Fruit fly (Drosophila melanogaster) whole organism, wandering third instar larva: ENCODE results near the gene ACXD.

Experiments
- CG32264 ChIP-seq: fragments of 200-800 bp; sonication (Bioruptor generic); optimal IDR thresholded peaks from 2 replicates; lab custom pipeline; 2016; ENCODE audit warnings: missing biosample characterization, missing genetic modification characterization
- CG9705 ChIP-seq: fragments of 200-800 bp; sonication (Bioruptor generic); optimal IDR thresholded peaks from 2 replicates; lab custom pipeline; 2018; ENCODE audit warnings: missing biosample characterization, mild to moderate bottlenecking, missing genetic modification characterization
- CrebA ChIP-seq: fragments of 200-800 bp; sonication (Bioruptor generic); optimal IDR thresholded peaks from 2 replicates; lab custom pipeline; 2016; ENCODE audit warnings: missing biosample characterization, mild to moderate bottlenecking, missing genetic modification characterization, borderline replicate concordance
- Dif ChIP-seq: fragments of 200-275, 200-300 bp; sonication (Bioruptor generic); optimal IDR thresholded peaks from 2 replicates; lab custom pipeline; 2018; ENCODE audit warnings: missing biosample characterization, missing genetic modification characterization; ENCODE audit not compliant: partially characterized antibody
- HLH106 ChIP-seq: fragments of 200-800 bp; optimal IDR thresholded peaks from 3 replicates; lab custom pipeline; 2019; ENCODE audit warnings: missing biosample characterization, mild to moderate bottlenecking, missing genetic modification characterization, moderate library complexity
- Hnf4 ChIP-seq: fragments of 200-800 bp; sonication (Bioruptor generic); optimal IDR thresholded peaks from 2 replicates; lab custom pipeline; 2016; ENCODE audit warnings: missing biosample characterization, mild to moderate bottlenecking, missing genetic modification characterization
- Hr78 ChIP-seq: fragments of >200 bp; optimal IDR thresholded peaks from 2 replicates; lab custom pipeline; 2017; ENCODE audit warnings: missing biosample characterization, missing genetic modification characterization
- Hr83 ChIP-seq: fragments of 200-300 bp; sonication (Bioruptor generic); optimal IDR thresholded peaks from 2 replicates; lab custom pipeline; 2016; ENCODE audit warnings: missing biosample characterization, mild to moderate bottlenecking, missing genetic modification characterization, moderate library complexity; ENCODE audit not compliant: poor library complexity, severe bottlenecking
- Jra ChIP-seq: sonication (Bioruptor generic); optimal IDR thresholded peaks from 2 replicates; lab custom pipeline; 2016; ENCODE audit warnings: missing biosample characterization, missing genetic modification characterization
- Mio ChIP-seq: sonication (Bioruptor generic); optimal IDR thresholded peaks from 2 replicates; lab custom pipeline; 2016; ENCODE audit warnings: missing biosample characterization, missing genetic modification characterization
- Myc ChIP-seq: fragments of >200 bp; optimal IDR thresholded peaks from 2 replicates; lab custom pipeline; 2017
- N ChIP-seq: fragments of >200 bp; optimal IDR thresholded peaks from 2 replicates; lab custom pipeline; 2018; ENCODE audit warnings: missing biosample characterization, missing external identifiers, missing genetic modification characterization
- OdsH ChIP-seq: fragments of 200-800 bp; sonication (Bioruptor generic); optimal IDR thresholded peaks from 2 replicates; lab custom pipeline; 2016; ENCODE audit warnings: missing biosample characterization, mild to moderate bottlenecking, missing genetic modification characterization
- Rel ChIP-seq, 2 experiments: fragments of 200-800 bp; sonication (Bioruptor generic) in 1 of 2; optimal IDR thresholded peaks; 2 replicates in 1 of 2; 3 replicates in 1 of 2; lab custom pipeline; 2016 to 2019; ENCODE audit warnings: mild to moderate bottlenecking in 2 of 2, missing biosample characterization in 2 of 2, missing genetic modification characterization in 2 of 2, moderate library complexity in 1 of 2
- Vsx2 ChIP-seq: fragments of 200-300, 225-300 bp; sonication (Bioruptor generic); optimal IDR thresholded peaks from 2 replicates; lab custom pipeline; 2018; ENCODE audit warnings: missing biosample characterization, missing genetic modification characterization; ENCODE audit not compliant: partially characterized antibody
- brk ChIP-seq: fragments of 200-800 bp; sonication (Bioruptor generic); optimal IDR thresholded peaks from 2 replicates; lab custom pipeline; 2016; ENCODE audit warnings: missing biosample characterization, mild to moderate bottlenecking, missing genetic modification characterization
- dl ChIP-seq, 2 experiments: fragments of 175-275, 200-275 bp in 1 of 2; fragments of 200-275 bp in 1 of 2; sonication (Bioruptor generic); optimal IDR thresholded peaks; lab custom pipeline; 2018; ENCODE audit warnings: mild to moderate bottlenecking in 2 of 2, missing biosample characterization in 2 of 2, missing genetic modification characterization in 2 of 2, moderate library complexity in 2 of 2; ENCODE audit not compliant: partially characterized antibody in 2 of 2, insufficient read depth in 1 of 2
- dmrt93B ChIP-seq: fragments of 200-800 bp; sonication (Bioruptor generic); optimal IDR thresholded peaks from 2 replicates; lab custom pipeline; 2018; ENCODE audit warnings: missing biosample characterization, mild to moderate bottlenecking, missing genetic modification characterization
- dsf ChIP-seq: sonication (Bioruptor generic); optimal IDR thresholded peaks from 2 replicates; lab custom pipeline; 2016; ENCODE audit warnings: missing biosample characterization, missing genetic modification characterization, borderline replicate concordance
- ey ChIP-seq: fragments of 200-800 bp; sonication (Bioruptor generic); optimal IDR thresholded peaks from 2 replicates; lab custom pipeline; 2016; ENCODE audit warnings: missing biosample characterization, missing genetic modification characterization
- foxo ChIP-seq, 2 experiments: fragments of 200-800 bp; sonication (Bioruptor generic); optimal IDR thresholded peaks; 2 replicates in 1 of 2; 3 replicates in 1 of 2; lab custom pipeline; 2016 to 2017; ENCODE audit warnings: missing biosample characterization in 2 of 2, missing genetic modification characterization in 2 of 2
- fru ChIP-seq: fragments of 200-800 bp; sonication (Bioruptor generic); optimal IDR thresholded peaks from 3 replicates; lab custom pipeline; 2016; ENCODE audit warnings: missing biosample characterization, mild to moderate bottlenecking, missing genetic modification characterization
- h ChIP-seq: fragments of 200-800 bp; sonication (Bioruptor generic); optimal IDR thresholded peaks from 3 replicates; lab custom pipeline; 2016; ENCODE audit warnings: missing biosample characterization, mild to moderate bottlenecking, missing genetic modification characterization
- jim ChIP-seq: fragments of 175-275, 200-325 bp; sonication (Bioruptor generic); optimal IDR thresholded peaks from 2 replicates; lab custom pipeline; 2016; ENCODE audit warnings: missing biosample characterization, mild to moderate bottlenecking, missing genetic modification characterization
- lola ChIP-seq: fragments of >200 bp; optimal IDR thresholded peaks from 2 replicates; lab custom pipeline; 2017; ENCODE audit warnings: missing biosample characterization, missing genetic modification characterization
- psq ChIP-seq: fragments of 200-800 bp; sonication (Bioruptor generic); optimal IDR thresholded peaks from 3 replicates; lab custom pipeline; 2017; ENCODE audit warnings: missing biosample characterization, mild to moderate bottlenecking, missing genetic modification characterization, moderate library complexity
- sv ChIP-seq: fragments of 200-800 bp; sonication (Bioruptor generic); optimal IDR thresholded peaks from 3 replicates; lab custom pipeline; 2016; ENCODE audit warnings: missing biosample characterization, missing genetic modification characterization
- usp ChIP-seq: fragments of >200 bp; optimal IDR thresholded peaks from 2 replicates; lab custom pipeline; 2017; ENCODE audit warnings: missing biosample characterization, missing genetic modification characterization

Gene ACXD

dm6 chr3L:2212403-2212802 lies 25.0 kb upstream of the ACXD start, which contains the start of gene CG15878:
Gene CG15878, minus strand, starts transcription at chr3L:2212503.
- no peak for TF ChIP-seq Hr78
- no peak for TF ChIP-seq brk (GFP tag; lab: Kevin White, UChicago)
- TF ChIP-seq CrebA (GFP tag; lab: Kevin White, UChicago) = no peak
- no peak for TF ChIP-seq dsf
- TF ChIP-seq Mio (GFP tag; lab: Kevin White, UChicago) = no peak
- TF ChIP-seq N (GFP tag; lab: Kevin White, UChicago) = no peak
- TF ChIP-seq Vsx2 (GFP tag; lab: Kevin White, UChicago) = no peak
- no peak for TF ChIP-seq psq (GFP tag; lab: Kevin White, UChicago)

- peak; percentile 46 for TF ChIP-seq Myc
- TF ChIP-seq Hr78 = no peak
Observed at dm6 chr3L:2228367-2229171, 8.8 kb upstream of the ACXD start.

dm6 chr3L:2229172-2229696 lies 8.2 kb upstream of the ACXD start, which contains the start of gene Oseg2:
Gene Oseg2, plus strand, starts transcription at chr3L:2229646.
- TF ChIP-seq dl (GFP tag; optimal IDR thresholded peaks at IDR 0.05; lab: Kevin White, UChicago; ENCODE audit: insufficient read depth in 1 of 2, partially characterized antibody in 2 of 2) (peak in 1 of 2 experiments; percentile 29), Dif (GFP tag; lab: Kevin White, UChicago) (peak; percentile 25), dmrt93B (GFP tag; lab: Kevin White, UChicago) (no peak)

dm6 chr3L:2237034-2237433 lies 374 bp upstream of the ACXD start, which contains the start of gene CG9018:
Gene CG9018, minus strand, starts transcription at chr3L:2237076.
- TF ChIP-seq fru (no peak), CG32264 (GFP tag; lab: Kevin White, UChicago) (no peak), h (GFP tag; lab: Kevin White, UChicago) (no peak), psq (GFP tag; lab: Kevin White, UChicago) (no peak), Hnf4 (no peak), dsf (no peak), dl (GFP tag; optimal IDR thresholded peaks at IDR 0.05; lab: Kevin White, UChicago; ENCODE audit: insufficient read depth in 1 of 2, partially characterized antibody in 2 of 2) (no peak), Jra (GFP tag; lab: Kevin White, UChicago) (no peak), Mio (GFP tag; lab: Kevin White, UChicago) (no peak), usp (GFP tag; lab: Kevin White, UChicago) (no peak), Hr83 (GFP tag; lab: Kevin White, UChicago) (peak; percentile 12), Rel (GFP tag; optimal IDR thresholded peaks at IDR 0.05; lab: Kevin White, UChicago) (no peak), Rel (tag; optimal IDR thresholded peaks at IDR 0.05; lab: Kevin White, UChicago) (no peak), foxo (GFP tag; optimal IDR thresholded peaks at IDR 0.05; lab: Kevin White, UChicago) (peak in 1 of 2 experiments; percentile 3), sv (GFP tag; lab: Kevin White, UChicago) (no peak), HLH106 (tag; lab: Kevin White, UChicago) (no peak), lola (GFP tag; lab: Kevin White, UChicago) (no peak), N (GFP tag; lab: Kevin White, UChicago) (no peak), Myc (peak; percentile 62), CrebA (GFP tag; lab: Kevin White, UChicago) (no peak), ey (GFP tag; lab: Kevin White, UChicago) (no peak), dmrt93B (GFP tag; lab: Kevin White, UChicago) (no peak), Hr78 (no peak), jim (GFP tag; lab: Kevin White, UChicago) (no peak), OdsH (no peak), CG9705 (no peak)
